Worm (Caenorhabditis elegans) whole organism, mixed stage, embryonic: ENCODE data around the gene Y41D4B.15.

Experiments used
- blmp-1 ChIP-seq: fragments of 150-350 bp; optimal IDR thresholded peaks from 2 replicates; lab custom pipeline; 2014; ENCODE audit warnings: missing biosample characterization, missing genetic modification characterization
- ces-1 ChIP-seq: fragments of 150-350 bp; optimal IDR thresholded peaks from 2 replicates; lab custom pipeline; 2014; ENCODE audit warnings: missing biosample characterization, missing genetic modification reagents, missing genetic modification characterization
- elt-1 ChIP-seq: sonication (generic microtip); optimal IDR thresholded peaks from 2 replicates; lab custom pipeline; 2017; ENCODE audit warnings: missing genetic modification characterization, mild to moderate bottlenecking, missing compliant biosample characterization, antibody characterized with exemption, moderate library complexity, borderline replicate concordance; ENCODE audit not compliant: insufficient read depth
- elt-3 ChIP-seq: fragments of 150-350 bp; optimal IDR thresholded peaks from 2 replicates; lab custom pipeline; 2014; ENCODE audit warnings: missing biosample characterization, missing genetic modification characterization
- flh-1 ChIP-seq: fragments of 200-800 bp; sonication (Bioruptor generic); optimal IDR thresholded peaks from 2 replicates; lab custom pipeline; 2018; ENCODE audit warnings: mild to moderate bottlenecking, missing genetic modification characterization, moderate library complexity, missing compliant biosample characterization
- ham-2 ChIP-seq: fragments of 200-800 bp; sonication (Bioruptor generic); optimal IDR thresholded peaks from 2 replicates; lab custom pipeline; 2018; ENCODE audit warnings: mild to moderate bottlenecking, missing genetic modification characterization, missing compliant biosample characterization
- lsy-2 ChIP-seq: fragments of 150-350 bp; optimal IDR thresholded peaks from 2 replicates; lab custom pipeline; 2014; ENCODE audit warnings: missing biosample characterization, missing genetic modification characterization
- mab-5 ChIP-seq: fragments of 150-350 bp; optimal IDR thresholded peaks from 2 replicates; lab custom pipeline; 2014; ENCODE audit warnings: missing biosample characterization, missing genetic modification characterization
- nhr-12 ChIP-seq: fragments of 150-350 bp; optimal IDR thresholded peaks from 2 replicates; lab custom pipeline; 2014; ENCODE audit warnings: missing biosample characterization, missing genetic modification characterization
- nhr-237 ChIP-seq: fragments of 150-350 bp; optimal IDR thresholded peaks from 2 replicates; lab custom pipeline; 2014; ENCODE audit warnings: missing biosample characterization, missing genetic modification characterization
- nhr-28 ChIP-seq: fragments of 150-350 bp; optimal IDR thresholded peaks from 2 replicates; lab custom pipeline; 2014; ENCODE audit warnings: missing biosample characterization, missing genetic modification characterization
- nhr-76 ChIP-seq: sonication (generic microtip); optimal IDR thresholded peaks from 2 replicates; lab custom pipeline; 2017; ENCODE audit warnings: missing biosample characterization, missing genetic modification characterization
- unc-62 ChIP-seq: fragments of 150-350 bp; optimal IDR thresholded peaks from 2 replicates; lab custom pipeline; 2014; ENCODE audit warnings: missing biosample characterization, missing genetic modification reagents, missing genetic modification characterization

DNA sequence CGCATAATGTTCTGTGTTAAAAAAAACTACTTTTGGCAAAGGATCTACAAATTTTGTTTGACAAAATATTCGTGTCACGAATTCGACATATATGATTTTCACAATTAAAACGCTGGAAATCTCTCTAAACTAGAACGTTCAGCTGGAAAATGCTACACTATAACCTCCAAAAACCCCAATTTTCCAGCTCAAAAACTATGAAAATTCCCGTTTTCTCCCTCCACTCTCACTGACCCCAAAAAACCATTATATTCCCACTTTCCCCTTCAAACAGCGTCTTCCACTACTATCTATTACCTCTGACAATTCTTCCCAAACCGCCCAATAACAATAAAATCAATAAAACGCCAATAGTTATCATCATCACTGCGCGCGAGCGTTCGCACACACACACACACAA lies 12.8 kb downstream of the Y41D4B.15 start, which contains the start of gene Y41D4B.14:
- TF ChIP-seq nhr-12 (no peak), blmp-1 (tag; lab: Kevin White, UChicago) (no peak), ces-1 (no peak), elt-1 (tag; lab: Kevin White, UChicago) (no peak), unc-62 (no peak), nhr-28 (tag; lab: Kevin White, UChicago) (no peak), flh-1 (no peak), nhr-237 (no peak), ham-2 (GFP tag; lab: Kevin White, UChicago) (no peak), lsy-2 (tag; lab: Kevin White, UChicago) (no peak), elt-3 (tag; lab: Kevin White, UChicago) (no peak), mab-5 (tag; lab: Kevin White, UChicago) (no peak), nhr-76 (tag; lab: Kevin White, UChicago) (no peak)
